Worm (Caenorhabditis elegans) whole organism, mixed stage, embryonic: ENCODE measurements around the gene clec-67.

Experiments used
- ceh-39 ChIP-seq: fragments of 150-350 bp; optimal IDR thresholded peaks from 2 replicates; lab custom pipeline; 2014; ENCODE audit warnings: missing biosample characterization, missing genetic modification characterization
- drap-1 ChIP-seq: fragments of 200-800 bp; sonication (Bioruptor generic); optimal IDR thresholded peaks from 3 replicates; lab custom pipeline; 2018; ENCODE audit warnings: mild to moderate bottlenecking, missing genetic modification characterization, missing compliant biosample characterization
- elt-1 ChIP-seq: sonication (generic microtip); optimal IDR thresholded peaks from 2 replicates; lab custom pipeline; 2017; ENCODE audit warnings: missing genetic modification characterization, mild to moderate bottlenecking, missing compliant biosample characterization, antibody characterized with exemption, moderate library complexity, borderline replicate concordance; ENCODE audit not compliant: insufficient read depth
- hlh-1 ChIP-seq: fragments of 150-350 bp; optimal IDR thresholded peaks from 2 replicates; lab custom pipeline; 2014; ENCODE audit warnings: missing biosample characterization, missing genetic modification reagents, missing genetic modification characterization
- mab-5 ChIP-seq: fragments of 150-350 bp; optimal IDR thresholded peaks from 2 replicates; lab custom pipeline; 2014; ENCODE audit warnings: missing biosample characterization, missing genetic modification characterization
- pha-4 ChIP-seq: fragments of 150-350 bp; optimal IDR thresholded peaks from 2 replicates; lab custom pipeline; 2018; ENCODE audit warnings: missing biosample characterization, missing genetic modification reagents, missing genetic modification characterization
- unc-39 ChIP-seq: fragments of 150-350 bp; optimal IDR thresholded peaks from 2 replicates; lab custom pipeline; 2014; ENCODE audit warnings: missing biosample characterization, missing genetic modification characterization
- ztf-11 ChIP-seq: fragments of 150-350 bp; optimal IDR thresholded peaks from 2 replicates; lab custom pipeline; 2014; ENCODE audit warnings: missing biosample characterization, missing genetic modification characterization

ce11 chrIV:3885369-3885768, 36.6 kb upstream of the clec-67 start, which contains the start of gene oac-22:
- no peak for TF ChIP-seq pha-4
- TF ChIP-seq unc-39 (tag; lab: Kevin White, UChicago), result no peak
- TF ChIP-seq elt-1 (tag; lab: Kevin White, UChicago), result no peak
- no peak for TF ChIP-seq ceh-39
- no peak for TF ChIP-seq mab-5 (tag; lab: Kevin White, UChicago)
- no peak for TF ChIP-seq hlh-1
- no peak for TF ChIP-seq ztf-11
- no peak for TF ChIP-seq drap-1 (GFP tag; lab: Kevin White, UChicago)
